Fruit fly (Drosophila melanogaster) whole organism, embryonic: ENCODE results near the gene CG10324.
A peak's percentile ranks its signal among the peaks of the same experiment; 100 is the strongest.

Source experiments
- Asciz ChIP-seq: fragments of 200-800 bp; sonication (Bioruptor generic); optimal IDR thresholded peaks from 2 replicates; lab custom pipeline; 2017; ENCODE audit warnings: missing biosample characterization, mild to moderate bottlenecking, missing genetic modification characterization, missing genetic modification reagents
- Atf-2 ChIP-seq: fragments of 200-800 bp; sonication (Bioruptor generic); optimal IDR thresholded peaks from 2 replicates; lab custom pipeline; 2016; ENCODE audit warnings: missing biosample characterization, missing genetic modification characterization
- BEAF-32 ChIP-seq: fragments of 200-800 bp; sonication (Bioruptor generic); optimal IDR thresholded peaks from 3 replicates; lab custom pipeline; 2017; ENCODE audit warnings: missing biosample characterization, missing genetic modification characterization, mild to moderate bottlenecking, moderate library complexity, missing genetic modification reagents
- BtbVII ChIP-seq: fragments of 200-800 bp; sonication (Bioruptor generic); optimal IDR thresholded peaks from 3 replicates; lab custom pipeline; 2017; ENCODE audit warnings: missing biosample characterization, mild to moderate bottlenecking, missing genetic modification characterization
- CG11247 ChIP-seq: fragments of 200-800 bp; sonication (Bioruptor generic); IDR thresholded peaks from 2 replicates; pipeline ENCODE4 v1.3.6; 2022; ENCODE audit warnings: missing biosample characterization, missing genetic modification characterization
- CG11398 ChIP-seq: fragments of 200-800 bp; sonication (Bioruptor generic); optimal IDR thresholded peaks from 2 replicates; lab custom pipeline; 2016; ENCODE audit warnings: missing biosample characterization, missing genetic modification characterization
- CG12942 ChIP-seq: fragments of 200-800 bp; sonication (Bioruptor generic); optimal IDR thresholded peaks from 3 replicates; lab custom pipeline; 2016; ENCODE audit warnings: missing biosample characterization, missing genetic modification characterization
- CG13624 ChIP-seq: fragments of 200-800 bp; sonication (Bioruptor generic); optimal IDR thresholded peaks from 2 replicates; lab custom pipeline; 2016; ENCODE audit warnings: missing biosample characterization, missing genetic modification characterization
- CG15514 ChIP-seq: fragments of 200-800 bp; sonication (Bioruptor generic); optimal IDR thresholded peaks from 3 replicates; lab custom pipeline; 2017; ENCODE audit warnings: missing biosample characterization, missing genetic modification characterization, mild to moderate bottlenecking, moderate library complexity, missing genetic modification reagents
- CG1603 ChIP-seq: fragments of 200-800 bp; sonication (Bioruptor generic); optimal IDR thresholded peaks from 2 replicates; lab custom pipeline; 2019; ENCODE audit warnings: missing biosample characterization, mild to moderate bottlenecking, missing genetic modification characterization, moderate library complexity
- CG18011 ChIP-seq: fragments of 200-800 bp; sonication (Bioruptor generic); optimal IDR thresholded peaks from 2 replicates; lab custom pipeline; 2017; ENCODE audit warnings: missing biosample characterization, missing genetic modification characterization, mild to moderate bottlenecking, moderate library complexity, missing genotype
- CG31224 ChIP-seq: fragments of 200-800 bp; sonication (Bioruptor generic); IDR thresholded peaks from 2 replicates; pipeline ENCODE4 v1.3.6; 2022; ENCODE audit warnings: missing biosample characterization, missing genetic modification characterization
- CG32767 ChIP-seq: fragments of 200-800 bp; sonication (Bioruptor generic); IDR thresholded peaks from 2 replicates; pipeline ENCODE4 v1.3.6; 2022; ENCODE audit warnings: missing biosample characterization, missing genetic modification characterization
- CG33213 ChIP-seq: fragments of 200-800 bp; sonication (Bioruptor generic); optimal IDR thresholded peaks from 3 replicates; lab custom pipeline; 2016; ENCODE audit warnings: missing biosample characterization, missing genetic modification characterization
- CG34224 ChIP-seq: fragments of 200-800 bp; sonication (Bioruptor generic); IDR thresholded peaks from 3 replicates; pipeline ENCODE4 v1.3.6; 2022; ENCODE audit warnings: missing biosample characterization, missing genetic modification characterization; ENCODE audit not compliant: partially characterized antibody
- CG34422 ChIP-seq: fragments of 200-800 bp; sonication (Bioruptor generic); IDR thresholded peaks from 3 replicates; pipeline ENCODE4 v1.3.6; 2022; ENCODE audit warnings: missing biosample characterization, missing genetic modification characterization
- CG3838 ChIP-seq: fragments of 200-800 bp; sonication (Bioruptor generic); optimal IDR thresholded peaks from 3 replicates; lab custom pipeline; 2016; ENCODE audit warnings: missing biosample characterization, missing genetic modification characterization
- CkIIα-i1 ChIP-seq: fragments of 200-800 bp; sonication (Bioruptor generic); IDR thresholded peaks from 2 replicates; pipeline ENCODE4 v1.3.6; 2022; ENCODE audit warnings: missing biosample characterization, missing genetic modification characterization
- CrebB ChIP-seq: fragments of 200-800 bp; sonication (Bioruptor generic); optimal IDR thresholded peaks from 3 replicates; lab custom pipeline; 2018; ENCODE audit warnings: missing biosample characterization, mild to moderate bottlenecking, missing genetic modification characterization
- D19B ChIP-seq: fragments of 200-800 bp; sonication (Bioruptor generic); optimal IDR thresholded peaks from 2 replicates; lab custom pipeline; 2017; ENCODE audit warnings: missing biosample characterization, mild to moderate bottlenecking, missing genetic modification characterization
- Doc3 ChIP-seq: fragments of 200-800 bp; sonication (Bioruptor generic); IDR thresholded peaks from 3 replicates; pipeline ENCODE4 v1.3.6; 2022; ENCODE audit warnings: missing biosample characterization, missing genetic modification characterization; ENCODE audit not compliant: partially characterized antibody
- Dref ChIP-seq: fragments of 200-800 bp; sonication (Bioruptor generic); IDR thresholded peaks from 2 replicates; pipeline ENCODE4 v1.3.6; 2022; ENCODE audit warnings: missing biosample characterization, missing genetic modification characterization
- Ets97D ChIP-seq: fragments of 200-800 bp; sonication (Bioruptor generic); optimal IDR thresholded peaks from 3 replicates; lab custom pipeline; 2016; ENCODE audit warnings: missing biosample characterization, missing genetic modification characterization
- Fer1 ChIP-seq: fragments of 200-800 bp; sonication (Bioruptor generic); optimal IDR thresholded peaks from 2 replicates; lab custom pipeline; 2017; ENCODE audit warnings: missing biosample characterization, mild to moderate bottlenecking, missing genetic modification characterization
- Hr51 ChIP-seq, 2 experiments: fragments of 200-800 bp; sonication (Bioruptor generic); optimal IDR thresholded peaks; 2 replicates in 1 of 2; 3 replicates in 1 of 2; lab custom pipeline; 2016 to 2018; ENCODE audit warnings: missing biosample characterization in 2 of 2, missing genetic modification characterization in 2 of 2, mild to moderate bottlenecking in 1 of 2, moderate library complexity in 1 of 2
- Hr78 ChIP-seq, 2 experiments: fragments of 200-800 bp in 1 of 2; fragments of >200 bp in 1 of 2; sonication (Bioruptor generic) in 1 of 2; optimal IDR thresholded peaks; 2 replicates each; lab custom pipeline; 2017 to 2019; ENCODE audit warnings: missing biosample characterization in 2 of 2, missing genetic modification characterization in 2 of 2, mild to moderate bottlenecking in 1 of 2, moderate library complexity in 1 of 2
- NK7.1 ChIP-seq: fragments of 200-800 bp; sonication (Bioruptor generic); optimal IDR thresholded peaks from 3 replicates; lab custom pipeline; 2016; ENCODE audit warnings: missing biosample characterization, missing genetic modification characterization
- Nf-YA ChIP-seq: fragments of 200-800 bp; sonication (Bioruptor generic); IDR thresholded peaks from 2 replicates; pipeline ENCODE4 v1.3.6; 2022; ENCODE audit warnings: missing biosample characterization, missing genetic modification characterization
- Nf-YC ChIP-seq: fragments of 200-800 bp; optimal IDR thresholded peaks from 3 replicates; lab custom pipeline; 2019; ENCODE audit warnings: missing biosample characterization, mild to moderate bottlenecking, missing genetic modification characterization, moderate library complexity
- NfI ChIP-seq: fragments of 200-800 bp; sonication (Bioruptor generic); optimal IDR thresholded peaks from 3 replicates; lab custom pipeline; 2018; ENCODE audit warnings: missing biosample characterization, mild to moderate bottlenecking, missing genetic modification characterization, moderate library complexity
- Scr ChIP-seq: fragments of 200-800 bp; sonication (Bioruptor generic); IDR thresholded peaks from 2 replicates; pipeline ENCODE4 v1.3.6; 2022; ENCODE audit warnings: missing biosample characterization, missing genetic modification characterization; ENCODE audit not compliant: partially characterized antibody
- Usf ChIP-seq: fragments of 200-800 bp; sonication (Bioruptor generic); optimal IDR thresholded peaks from 2 replicates; lab custom pipeline; 2017; ENCODE audit warnings: missing genotype, missing biosample characterization, missing genetic modification characterization
- ab ChIP-seq: fragments of 200-800 bp; sonication (Bioruptor generic); optimal IDR thresholded peaks from 2 replicates; lab custom pipeline; 2016; ENCODE audit warnings: missing biosample characterization, missing genetic modification characterization
- al ChIP-seq: fragments of 200-800 bp; sonication (Bioruptor generic); IDR thresholded peaks from 2 replicates; pipeline ENCODE4 v1.3.6; 2022; ENCODE audit warnings: missing biosample characterization, missing genetic modification characterization
- az2 ChIP-seq: fragments of 200-800 bp; sonication (Bioruptor generic); optimal IDR thresholded peaks from 3 replicates; lab custom pipeline; 2016; ENCODE audit warnings: missing biosample characterization, missing genetic modification characterization
- ewg ChIP-seq: fragments of 200-800 bp; sonication (Bioruptor generic); optimal IDR thresholded peaks from 3 replicates; lab custom pipeline; 2017; ENCODE audit warnings: mild to moderate bottlenecking, missing biosample characterization, missing genetic modification reagents, missing genetic modification characterization
- fd102C ChIP-seq: fragments of 200-800 bp; sonication (Bioruptor generic); optimal IDR thresholded peaks from 2 replicates; lab custom pipeline; 2018; ENCODE audit warnings: missing biosample characterization, mild to moderate bottlenecking, missing genetic modification characterization, moderate library complexity
- fd3F ChIP-seq: fragments of 200-800 bp; sonication (Bioruptor generic); optimal IDR thresholded peaks from 2 replicates; lab custom pipeline; 2018; ENCODE audit warnings: missing biosample characterization, mild to moderate bottlenecking, missing genetic modification characterization, moderate library complexity
- hb ChIP-seq: fragments of 200-800 bp; sonication (Bioruptor generic); IDR thresholded peaks from 3 replicates; pipeline ENCODE4 v1.3.6; 2022; ENCODE audit warnings: missing biosample characterization, missing genetic modification characterization; ENCODE audit not compliant: partially characterized antibody
- inv ChIP-seq: fragments of 200-800 bp; sonication (Bioruptor generic); IDR thresholded peaks from 2 replicates; pipeline ENCODE4 v1.3.6; 2022; ENCODE audit warnings: missing biosample characterization, missing genetic modification characterization; ENCODE audit not compliant: partially characterized antibody
- ken ChIP-seq: fragments of 200-800 bp; sonication (Bioruptor generic); IDR thresholded peaks from 3 replicates; pipeline ENCODE4 v1.3.6; 2022; ENCODE audit warnings: missing biosample characterization, missing genetic modification characterization
- knrl ChIP-seq: fragments of 200-800 bp; sonication (Bioruptor generic); IDR thresholded peaks from 3 replicates; pipeline ENCODE4 v1.3.6; 2022; ENCODE audit warnings: missing biosample characterization, missing genetic modification characterization; ENCODE audit not compliant: partially characterized antibody
- maf-S ChIP-seq: fragments of 200-800 bp; sonication (Bioruptor generic); optimal IDR thresholded peaks from 2 replicates; lab custom pipeline; 2016; ENCODE audit warnings: missing biosample characterization, missing genetic modification characterization
- mam ChIP-seq: fragments of 200-800 bp; sonication (Bioruptor generic); optimal IDR thresholded peaks from 3 replicates; lab custom pipeline; 2016; ENCODE audit warnings: missing biosample characterization, missing genetic modification characterization
- mirr ChIP-seq: fragments of 200-800 bp; sonication (Bioruptor generic); optimal IDR thresholded peaks from 3 replicates; lab custom pipeline; 2018; ENCODE audit warnings: missing biosample characterization, mild to moderate bottlenecking, missing genetic modification characterization
- nau ChIP-seq: fragments of 200-800 bp; sonication (Bioruptor generic); optimal IDR thresholded peaks from 3 replicates; lab custom pipeline; 2017; ENCODE audit warnings: missing biosample characterization, mild to moderate bottlenecking, missing genetic modification characterization, missing genetic modification reagents
- run ChIP-seq: fragments of 200-800 bp; sonication (Bioruptor generic); optimal IDR thresholded peaks from 3 replicates; lab custom pipeline; 2018; ENCODE audit warnings: missing biosample characterization, mild to moderate bottlenecking, missing genetic modification characterization
- sr ChIP-seq: fragments of 200-800 bp; sonication (Bioruptor generic); IDR thresholded peaks from 3 replicates; pipeline ENCODE4 v1.3.6; 2022; ENCODE audit warnings: missing biosample characterization, missing genetic modification characterization
- trem ChIP-seq: fragments of 200-800 bp; optimal IDR thresholded peaks from 3 replicates; lab custom pipeline; 2019; ENCODE audit warnings: missing biosample characterization, mild to moderate bottlenecking, missing genetic modification characterization, moderate library complexity
- ttk ChIP-seq: fragments of 200-800 bp; sonication (Bioruptor generic); IDR thresholded peaks from 2 replicates; pipeline ENCODE4 v2.1.2; 2022; ENCODE audit warnings: missing biosample characterization, missing genetic modification characterization
- zfh1 ChIP-seq: fragments of 200-800 bp; sonication (Bioruptor generic); IDR thresholded peaks from 3 replicates; pipeline ENCODE4 v1.3.6; 2022; ENCODE audit warnings: missing biosample characterization, missing genetic modification characterization

Gene CG10324

dm6 chr3R:16652091-16652490, 5.3 kb upstream of the CG10324 start, which contains the start of gene CG14907 (continued):
- TF ChIP-seq D19B (GFP tag; lab: Kevin White, UChicago): no peak
- TF ChIP-seq CG11247 (GFP tag; lab: Robert Waterston, UW): no peak
- peak; percentile 8 for TF ChIP-seq NfI (GFP tag; lab: Kevin White, UChicago)
- TF ChIP-seq knrl (GFP tag; lab: Robert Waterston, UW): peak; percentile 43; the same call in 2 of the 3 replicates
- no peak for TF ChIP-seq Hr78 (GFP tag; optimal IDR thresholded peaks at IDR 0.05; lab: Kevin White, UChicago)
- peak; percentile 23 for TF ChIP-seq trem (tag; lab: Kevin White, UChicago)
- TF ChIP-seq Atf-2 (GFP tag; lab: Kevin White, UChicago): no peak
- peak; percentile 61 for TF ChIP-seq Scr (GFP tag; lab: Robert Waterston, UW)
- no peak for TF ChIP-seq ttk (GFP tag; lab: Robert Waterston, UW)
- TF ChIP-seq ab (GFP tag; lab: Kevin White, UChicago): no peak
- TF ChIP-seq fd3F (GFP tag; lab: Kevin White, UChicago): no peak
- TF ChIP-seq maf-S (GFP tag; lab: Kevin White, UChicago): no peak
- TF ChIP-seq sr: no peak
- TF ChIP-seq CrebB (tag; lab: Kevin White, UChicago): peak; percentile 20
- TF ChIP-seq CG32767 (GFP tag; lab: Robert Waterston, UW): no peak
- TF ChIP-seq ewg (GFP tag; lab: Kevin White, UChicago): no peak
- TF ChIP-seq CG3838 (GFP tag; lab: Kevin White, UChicago): no peak
- TF ChIP-seq Hr51 (GFP tag; optimal IDR thresholded peaks at IDR 0.05; lab: Kevin White, UChicago): no peak
- no peak for TF ChIP-seq CkIIα-i1 (GFP tag; lab: Robert Waterston, UW)
- TF ChIP-seq Ets97D (GFP tag; lab: Kevin White, UChicago): peak; percentile 18
- TF ChIP-seq mirr (GFP tag; lab: Kevin White, UChicago): peak; percentile 36
- no peak for TF ChIP-seq CG34422 (GFP tag; lab: Robert Waterston, UW)
- no peak for TF ChIP-seq NK7.1 (GFP tag; lab: Kevin White, UChicago)
- peak; percentile 47 for TF ChIP-seq CG15514 (GFP tag; lab: Kevin White, UChicago)
- TF ChIP-seq CG31224: no peak
- no peak for TF ChIP-seq CG33213 (GFP tag; lab: Kevin White, UChicago)
- peak; percentile 42 for TF ChIP-seq Nf-YC (tag; lab: Kevin White, UChicago)
- no peak for TF ChIP-seq CG11398 (GFP tag; lab: Kevin White, UChicago)
- TF ChIP-seq CG12942 (GFP tag; lab: Kevin White, UChicago): no peak
- TF ChIP-seq al: no peak
- TF ChIP-seq az2 (GFP tag; lab: Kevin White, UChicago): no peak
- 0 out of 2 replicates have a peak, but pooled peaks have one; percentile 14 for TF ChIP-seq Nf-YA (GFP tag; lab: Robert Waterston, UW)
- TF ChIP-seq nau (GFP tag; lab: Kevin White, UChicago): no peak
- TF ChIP-seq CG34224 (GFP tag; lab: Robert Waterston, UW): peak; percentile 69
- TF ChIP-seq zfh1 (GFP tag; lab: Robert Waterston, UW): no peak
- TF ChIP-seq fd102C (GFP tag; lab: Kevin White, UChicago): no peak
- no peak for TF ChIP-seq ken (GFP tag; lab: Robert Waterston, UW)
- TF ChIP-seq inv: 0 out of 2 replicates have a peak, but pooled peaks have one; percentile 15
- TF ChIP-seq, all 482 proteins: peak for 72

- TF ChIP-seq BEAF-32 (GFP tag; lab: Kevin White, UChicago) (peak; percentile 73), Usf (GFP tag; lab: Kevin White, UChicago) (no peak), mam (GFP tag; lab: Kevin White, UChicago) (no peak), CG13624 (no peak), Doc3 (peak; percentile 63; the same call in 2 of the 3 replicates), Fer1 (no peak), Asciz (GFP tag; lab: Kevin White, UChicago) (no peak), hb (GFP tag; lab: Robert Waterston, UW) (peak; percentile 54; the same call in 1 of the 3 replicates), CG1603 (tag; lab: Kevin White, UChicago) (peak; percentile 8), CG18011 (no peak), run (tag; lab: Kevin White, UChicago) (no peak), BtbVII (GFP tag; lab: Kevin White, UChicago) (no peak), Dref (GFP tag; lab: Robert Waterston, UW) (peak; percentile 83)
These were observed 4.1 kb upstream of the CG10324 start, which contains the start of gene Mettl4 for dm6 chr3R:16650950-16651349. Mettl4 (minus strand) TSS chr3R:16651157.
